Worm (Caenorhabditis elegans) whole organism, L1 larva: ENCODE data around the gene mdt-4.

Experiments used
- fkh-10 ChIP-seq: sonication (generic microtip); optimal IDR thresholded peaks from 2 replicates; lab custom pipeline; 2017; ENCODE audit warnings: missing biosample characterization, missing genetic modification reagents, missing genetic modification characterization
- lir-3 ChIP-seq: sonication (generic microtip); optimal IDR thresholded peaks from 2 replicates; lab custom pipeline; 2016; ENCODE audit warnings: mild to moderate bottlenecking, missing genetic modification characterization, moderate library complexity, missing compliant biosample characterization; ENCODE audit not compliant: poor library complexity
- nhr-11 ChIP-seq: fragments of 150-350 bp; optimal IDR thresholded peaks from 2 replicates; lab custom pipeline; 2014; ENCODE audit warnings: missing biosample characterization, missing genetic modification characterization
- nhr-28 ChIP-seq: fragments of 150-350 bp; optimal IDR thresholded peaks from 2 replicates; lab custom pipeline; 2014; ENCODE audit warnings: missing biosample characterization, missing genetic modification characterization

ce11 chrII:4941050-4941449, 2.7 kb downstream of the mdt-4 start, which contains the start of gene cblc-1:
- TF ChIP-seq lir-3: no peak
- TF ChIP-seq fkh-10 (GFP tag; lab: Kevin White, UChicago): no peak
- no peak for TF ChIP-seq nhr-28 (tag; lab: Kevin White, UChicago)
- TF ChIP-seq nhr-11: no peak
